Fruit fly (Drosophila melanogaster) whole organism, adult: ENCODE results near the gene CG13639.
A peak's percentile ranks its signal among the peaks of the same experiment; 100 is the strongest.

Experiments used
- CG11617 ChIP-seq: fragments of 200-800 bp; sonication (Bioruptor generic); optimal IDR thresholded peaks from 2 replicates; lab custom pipeline; 2017; ENCODE audit warnings: mild to moderate bottlenecking, missing biosample characterization, missing genetic modification reagents, missing genetic modification characterization
- CG12768 ChIP-seq: fragments of 200-800 bp; sonication (Bioruptor generic); optimal IDR thresholded peaks from 2 replicates; lab custom pipeline; 2017; ENCODE audit warnings: missing biosample characterization, missing genetic modification characterization, mild to moderate bottlenecking, moderate library complexity, missing genetic modification reagents
- CG14711 ChIP-seq: fragments of 200-800 bp; sonication (Bioruptor generic); optimal IDR thresholded peaks from 2 replicates; lab custom pipeline; 2018; ENCODE audit warnings: missing biosample characterization, mild to moderate bottlenecking, missing genetic modification characterization, moderate library complexity
- CG1620 ChIP-seq: fragments of 200-800 bp; sonication (Bioruptor generic); optimal IDR thresholded peaks from 2 replicates; lab custom pipeline; 2016; ENCODE audit warnings: missing biosample characterization, missing genetic modification characterization
- CG33017 ChIP-seq: fragments of 200-800 bp; sonication (Bioruptor generic); optimal IDR thresholded peaks from 2 replicates; lab custom pipeline; 2018; ENCODE audit warnings: missing biosample characterization, mild to moderate bottlenecking, missing genetic modification characterization, moderate library complexity
- CG5204 ChIP-seq: fragments of 200-800 bp; sonication (Bioruptor generic); optimal IDR thresholded peaks from 2 replicates; lab custom pipeline; 2016; ENCODE audit warnings: missing biosample characterization, missing genetic modification characterization
- CG7045 ChIP-seq: fragments of 200-800 bp; sonication (Bioruptor generic); optimal IDR thresholded peaks from 2 replicates; lab custom pipeline; 2017; ENCODE audit warnings: missing biosample characterization, mild to moderate bottlenecking, missing genetic modification characterization
- CG7101 ChIP-seq: fragments of 200-800 bp; sonication (Bioruptor generic); optimal IDR thresholded peaks from 2 replicates; lab custom pipeline; 2018; ENCODE audit warnings: missing biosample characterization, mild to moderate bottlenecking, missing genetic modification characterization, moderate library complexity
- Clk ChIP-seq: fragments of 200-800 bp; sonication (Bioruptor generic); optimal IDR thresholded peaks from 2 replicates; lab custom pipeline; 2017; ENCODE audit warnings: missing biosample characterization, missing genetic modification characterization
- Crg-1 ChIP-seq: fragments of 200-800 bp; sonication (Bioruptor generic); optimal IDR thresholded peaks from 2 replicates; lab custom pipeline; 2016; ENCODE audit warnings: missing biosample characterization, missing genetic modification characterization
- Hr96 ChIP-seq: fragments of 200-800 bp; sonication (Bioruptor generic); optimal IDR thresholded peaks from 2 replicates; lab custom pipeline; 2016; ENCODE audit warnings: missing biosample characterization, missing genetic modification characterization
- Mnt ChIP-seq: fragments of 200-800 bp; sonication (Bioruptor generic); optimal IDR thresholded peaks from 2 replicates; lab custom pipeline; 2016; ENCODE audit warnings: missing biosample characterization, mild to moderate bottlenecking, missing genetic modification characterization
- bab1 ChIP-seq: fragments of 200-800 bp; sonication (Bioruptor generic); optimal IDR thresholded peaks from 3 replicates; lab custom pipeline; 2019; ENCODE audit warnings: missing biosample characterization, mild to moderate bottlenecking, missing genetic modification characterization, moderate library complexity
- cic ChIP-seq: fragments of 200-800 bp; sonication (Bioruptor generic); optimal IDR thresholded peaks from 2 replicates; lab custom pipeline; 2017; ENCODE audit warnings: missing biosample characterization, mild to moderate bottlenecking, missing genetic modification characterization, moderate library complexity
- cnc ChIP-seq, 2 experiments: fragments of >200 bp; optimal IDR thresholded peaks; 2 replicates each; lab custom pipeline; 2017
- kay ChIP-seq: fragments of 200-800 bp; sonication (Bioruptor generic); peaks from one replicate; lab custom pipeline; 2016; ENCODE audit warnings: missing biosample characterization, missing genetic modification characterization, borderline replicate concordance
- ovo ChIP-seq: fragments of 200-800 bp; sonication (Bioruptor generic); optimal IDR thresholded peaks from 2 replicates; lab custom pipeline; 2016; ENCODE audit warnings: missing biosample characterization, missing genetic modification characterization
- pad ChIP-seq: fragments of 200-800 bp; sonication (Bioruptor generic); optimal IDR thresholded peaks from 3 replicates; lab custom pipeline; 2017; ENCODE audit warnings: missing biosample characterization, missing genetic modification characterization, mild to moderate bottlenecking, moderate library complexity, missing genetic modification reagents
- tj ChIP-seq: fragments of 200-800 bp; sonication (Bioruptor generic); optimal IDR thresholded peaks from 3 replicates; lab custom pipeline; 2017; ENCODE audit warnings: missing biosample characterization, mild to moderate bottlenecking, missing genetic modification characterization, moderate library complexity
- toe ChIP-seq: fragments of 200-800 bp; sonication (Bioruptor generic); optimal IDR thresholded peaks from 2 replicates; lab custom pipeline; 2016; ENCODE audit warnings: missing biosample characterization, missing genetic modification characterization

Gene CG13639

DNA sequence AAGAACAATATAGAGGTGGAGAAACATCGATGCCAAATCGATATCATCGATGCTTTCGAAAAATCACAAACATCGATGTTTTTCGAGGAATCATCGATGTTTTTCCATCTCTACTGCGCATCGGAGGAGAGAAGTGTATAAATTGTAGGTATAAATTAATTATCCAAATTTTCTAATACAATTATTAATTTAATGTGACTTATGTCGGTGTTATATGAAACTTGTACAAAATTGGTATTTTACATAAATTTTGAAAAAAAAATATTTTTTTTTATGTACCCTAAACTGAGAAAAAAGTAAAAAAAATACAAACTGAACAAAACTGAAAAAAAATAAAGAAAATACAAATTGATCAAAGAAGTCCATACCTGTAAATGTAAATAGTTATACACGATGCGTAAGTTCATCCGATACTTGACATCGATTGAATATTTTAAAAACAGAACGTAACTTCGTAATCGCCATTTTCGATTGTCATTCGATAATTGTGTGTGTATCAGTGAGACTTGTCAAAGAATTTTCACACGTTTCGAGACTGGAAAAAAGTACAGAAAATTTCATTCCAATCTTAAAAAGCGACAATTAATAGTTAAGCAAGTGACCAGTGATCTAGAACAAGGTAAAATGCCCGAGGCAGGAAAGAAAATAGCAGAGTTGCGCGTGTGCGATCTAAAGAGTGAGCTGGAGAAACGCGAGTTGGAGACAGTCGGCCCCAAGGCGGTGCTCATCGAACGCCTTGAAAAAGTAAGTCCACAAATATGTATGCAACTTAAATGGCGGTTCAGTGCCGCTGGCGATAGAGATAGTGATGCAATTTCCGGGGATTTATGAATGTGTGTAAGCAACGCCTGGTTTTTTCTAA is 42.9 kb downstream of the CG13639 start, which contains the start of the genes CG5808 and Saf-B:
CG5808 (minus strand) TSS at position 15 of the 862 bp plus-strand sequence.
Saf-B (plus strand) TSS at position 472 of the 862 bp plus-strand sequence.
- TF ChIP-seq Hr96 (no peak), tj (GFP tag; lab: Kevin White, UChicago) (peak; percentile 5), ovo (GFP tag; lab: Kevin White, UChicago) (no peak), Mnt (no peak), CG5204 (GFP tag; lab: Kevin White, UChicago) (no peak), cic (GFP tag; lab: Kevin White, UChicago) (no peak), CG7101 (tag; lab: Kevin White, UChicago) (no peak), cnc (optimal IDR thresholded peaks at IDR 0.05; lab: Kevin White, UChicago) (no peak), toe (GFP tag; lab: Kevin White, UChicago) (no peak), CG1620 (peak; percentile 53), kay (GFP tag; lab: Kevin White, UChicago) (no peak), CG33017 (tag; lab: Kevin White, UChicago) (no peak), CG12768 (GFP tag; lab: Kevin White, UChicago) (peak; percentile 38), bab1 (GFP tag; lab: Kevin White, UChicago) (no peak), CG7045 (GFP tag; lab: Kevin White, UChicago) (no peak), Clk (GFP tag; lab: Kevin White, UChicago) (no peak), CG14711 (peak; percentile 44), pad (GFP tag; lab: Kevin White, UChicago) (no peak), Crg-1 (no peak), CG11617 (GFP tag; lab: Kevin White, UChicago) (peak; percentile 45)

DNA sequence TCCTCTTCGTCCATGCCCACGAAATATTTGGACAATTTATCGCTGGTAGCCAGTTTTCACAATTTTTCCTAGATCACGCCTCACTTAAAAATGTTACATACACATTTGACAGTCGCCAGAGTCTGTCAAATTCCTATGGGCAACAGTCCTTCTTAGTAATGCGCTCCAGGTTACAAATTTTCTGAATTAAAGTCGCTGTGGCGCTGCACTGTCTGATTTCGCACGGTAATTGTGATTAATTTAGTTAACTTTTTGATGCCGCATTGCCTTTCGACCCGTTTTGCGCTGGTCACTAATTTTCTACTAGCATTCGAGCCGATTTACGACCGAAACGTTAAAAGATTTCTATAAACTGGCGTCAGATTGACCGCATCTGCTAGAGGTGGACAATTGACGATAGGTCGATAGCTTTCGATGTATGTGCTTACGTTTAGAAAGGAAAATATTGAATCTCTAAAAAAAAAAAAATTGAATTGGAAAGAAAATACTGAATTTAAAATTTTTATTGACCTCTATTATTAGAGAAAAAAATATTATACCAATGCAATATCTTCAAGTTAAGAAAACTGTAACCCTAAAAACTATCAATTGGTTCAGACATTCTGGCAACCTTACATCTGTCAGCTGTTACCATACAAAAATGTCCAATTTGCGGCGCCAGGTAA is 46.4 kb downstream of the CG13639 start, which contains the start of the genes lili and CG34150:
lili (minus strand) TSS at position 376 of the 665 bp plus-strand sequence.
CG34150 (plus strand) TSS at position 626 of the 665 bp plus-strand sequence.
- peak; percentile 83 for TF ChIP-seq CG5204 (GFP tag; lab: Kevin White, UChicago)
- peak; percentile 60 for TF ChIP-seq Crg-1
- TF ChIP-seq CG12768 (GFP tag; lab: Kevin White, UChicago): peak; percentile 51
- TF ChIP-seq cnc (optimal IDR thresholded peaks at IDR 0.05; lab: Kevin White, UChicago): no peak
- no peak for TF ChIP-seq kay (GFP tag; lab: Kevin White, UChicago)
- peak; percentile 93 for TF ChIP-seq toe (GFP tag; lab: Kevin White, UChicago)
- peak; percentile 40 for TF ChIP-seq pad (GFP tag; lab: Kevin White, UChicago)
- peak; percentile 60 for TF ChIP-seq CG33017 (tag; lab: Kevin White, UChicago)
- TF ChIP-seq CG14711: peak; percentile 98
- peak; percentile 86 for TF ChIP-seq bab1 (GFP tag; lab: Kevin White, UChicago)
- peak; percentile 58 for TF ChIP-seq CG7045 (GFP tag; lab: Kevin White, UChicago)
- TF ChIP-seq CG11617 (GFP tag; lab: Kevin White, UChicago): peak; percentile 79
- peak; percentile 67 for TF ChIP-seq Mnt
- no peak for TF ChIP-seq Clk (GFP tag; lab: Kevin White, UChicago)
- TF ChIP-seq cic (GFP tag; lab: Kevin White, UChicago): no peak
- peak; percentile 84 for TF ChIP-seq CG7101 (tag; lab: Kevin White, UChicago)
- TF ChIP-seq ovo (GFP tag; lab: Kevin White, UChicago): peak; percentile 67
- peak; percentile 46 for TF ChIP-seq tj (GFP tag; lab: Kevin White, UChicago)
- peak; percentile 78 for TF ChIP-seq CG1620
- peak; percentile 80 for TF ChIP-seq Hr96

- TF ChIP-seq tj (GFP tag; lab: Kevin White, UChicago): peak; percentile 24
- TF ChIP-seq Clk (GFP tag; lab: Kevin White, UChicago): no peak
- no peak for TF ChIP-seq Mnt
- no peak for TF ChIP-seq kay (GFP tag; lab: Kevin White, UChicago)
- TF ChIP-seq cic (GFP tag; lab: Kevin White, UChicago): no peak
- no peak for TF ChIP-seq CG11617 (GFP tag; lab: Kevin White, UChicago)
- no peak for TF ChIP-seq cnc (optimal IDR thresholded peaks at IDR 0.05; lab: Kevin White, UChicago)
- TF ChIP-seq CG14711: no peak
Observed at dm6 chr3R:24812987-24813636, 47.1 kb downstream of the CG13639 start.

- TF ChIP-seq CG33017 (tag; lab: Kevin White, UChicago) (no peak), bab1 (GFP tag; lab: Kevin White, UChicago) (no peak), CG12768 (GFP tag; lab: Kevin White, UChicago) (no peak), CG1620 (no peak), CG5204 (GFP tag; lab: Kevin White, UChicago) (no peak), cnc (optimal IDR thresholded peaks at IDR 0.05; lab: Kevin White, UChicago) (no peak), ovo (GFP tag; lab: Kevin White, UChicago) (no peak), CG14711 (no peak), cic (GFP tag; lab: Kevin White, UChicago) (no peak), CG11617 (GFP tag; lab: Kevin White, UChicago) (no peak), tj (GFP tag; lab: Kevin White, UChicago) (no peak), CG7045 (GFP tag; lab: Kevin White, UChicago) (no peak), Crg-1 (no peak), Clk (GFP tag; lab: Kevin White, UChicago) (no peak), toe (GFP tag; lab: Kevin White, UChicago) (no peak)
Observed at dm6 chr3R:24812394-24812793, 47.8 kb downstream of the CG13639 start.
